Worm (Caenorhabditis elegans): ENCODE data around the gene T19H5.6.

DNA sequence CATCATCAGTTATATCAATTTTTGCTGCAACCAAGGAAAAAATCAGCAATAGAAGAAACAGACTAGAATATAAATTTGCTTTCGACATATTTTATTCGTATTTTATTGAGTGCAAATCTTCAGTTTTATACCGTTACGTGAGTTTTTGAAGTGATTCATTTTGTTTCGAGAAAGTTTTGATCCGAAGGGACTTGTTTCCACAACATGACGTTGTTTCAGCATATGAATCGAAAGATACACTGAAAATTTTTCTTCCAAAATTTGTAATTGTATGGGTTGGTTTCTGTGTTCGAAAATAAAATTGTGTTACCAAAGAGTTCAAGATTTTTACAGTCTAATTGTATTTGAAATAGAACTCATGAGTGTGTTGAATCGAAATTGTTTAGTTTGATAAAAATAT lies 10.0 kb upstream of the T19H5.6 start, which contains the start of gene T19H5.7:
- no peak for TF ChIP-seq him-1 (tag; optimal IDR thresholded peaks at IDR 0.05)
- TF ChIP-seq W03F9.2 (tag; optimal IDR thresholded peaks at IDR 0.05), result no peak
